Worm (Caenorhabditis elegans): Measurements from ENCODE around the gene aipl-1.
"Not testable (repeated sequence)": the region's sequence is repeated elsewhere in the genome, so short reads cannot be mapped to it uniquely, and the experiment has no call there.

The aipl-1 gene

ce11 chrV:15140247-15140646 lies 3.6 kb upstream of the aipl-1 start, which contains the start of gene K08F9.3:
Gene K08F9.3, plus strand, starts transcription at chrV:15140547.
- TF ChIP-seq ets-7 (tag; optimal IDR thresholded peaks at IDR 0.05) (no peak), tbx-37 (GFP tag; conservative IDR thresholded peaks at IDR 0.05) (no peak), scrt-1 (GFP tag; IDR thresholded peaks at IDR 0.05) (no peak), F13C5.2 (tag; optimal IDR thresholded peaks at IDR 0.05) (no peak), hnd-1 (tag; optimal IDR thresholded peaks at IDR 0.05) (no peak), ceh-36 (tag; optimal IDR thresholded peaks at IDR 0.05) (no peak), B0310.2 (tag; optimal IDR thresholded peaks at IDR 0.05) (no peak), pes-1 (GFP tag; IDR thresholded peaks at IDR 0.05) (no peak)

ce11 chrV:15139811-15140210 lies 3.2 kb upstream of the aipl-1 start:
- TF ChIP-seq B0310.2 (tag; optimal IDR thresholded peaks at IDR 0.05) (no peak), hnd-1 (tag; optimal IDR thresholded peaks at IDR 0.05) (no peak), ets-7 (tag; optimal IDR thresholded peaks at IDR 0.05) (no peak), hmg-4 (GFP tag; optimal IDR thresholded peaks at IDR 0.05) (no peak), pes-1 (GFP tag; IDR thresholded peaks at IDR 0.05) (no peak), scrt-1 (GFP tag; IDR thresholded peaks at IDR 0.05) (no peak), ceh-13 (GFP tag; optimal IDR thresholded peaks at IDR 0.05) (no peak), flt-1 (GFP tag; IDR thresholded peaks at IDR 0.05) (no peak), tbx-37 (GFP tag; conservative IDR thresholded peaks at IDR 0.05) (no peak), ceh-36 (tag; optimal IDR thresholded peaks at IDR 0.05) (no peak), F13C5.2 (tag; optimal IDR thresholded peaks at IDR 0.05) (no peak), aly-1 (tag; optimal IDR thresholded peaks at IDR 0.05) (no peak), hmbx-1 (tag; optimal IDR thresholded peaks at IDR 0.05) (no peak), ama-1 (optimal IDR thresholded peaks at IDR 0.05) (no peak), sea-1 (GFP tag; conservative IDR thresholded peaks at IDR 0.05) (no peak), tra-4 (tag; optimal IDR thresholded peaks at IDR 0.05) (no peak), tbx-11 (GFP tag; IDR thresholded peaks at IDR 0.05) (no peak)

ce11 chrV:15133812-15134211 lies 2.8 kb downstream of the aipl-1 start:
- TF ChIP-seq tbx-37 (GFP tag; conservative IDR thresholded peaks at IDR 0.05) = no peak
- no peak for TF ChIP-seq hmg-4 (GFP tag; optimal IDR thresholded peaks at IDR 0.05)
- no peak for TF ChIP-seq aly-1 (tag; optimal IDR thresholded peaks at IDR 0.05)
- no peak for TF ChIP-seq ceh-36 (tag; optimal IDR thresholded peaks at IDR 0.05)
- TF ChIP-seq hnd-1 (tag; optimal IDR thresholded peaks at IDR 0.05) = no peak
- TF ChIP-seq tra-4 (tag; optimal IDR thresholded peaks at IDR 0.05) = no peak
- TF ChIP-seq ets-7 (tag; optimal IDR thresholded peaks at IDR 0.05) = no peak
- TF ChIP-seq hmbx-1 (tag; optimal IDR thresholded peaks at IDR 0.05) = no peak
- no peak for TF ChIP-seq F13C5.2 (tag; optimal IDR thresholded peaks at IDR 0.05)
- TF ChIP-seq ceh-13 (GFP tag; optimal IDR thresholded peaks at IDR 0.05) = no peak

ce11 chrV:15132423-15132822 lies 4.2 kb downstream of the aipl-1 start, which contains the start of gene str-171:
Gene str-171, minus strand, starts transcription at chrV:15132523.
- TF ChIP-seq hmg-4 (GFP tag; optimal IDR thresholded peaks at IDR 0.05) = no peak
- no peak for TF ChIP-seq F13C5.2 (tag; optimal IDR thresholded peaks at IDR 0.05)
- no peak for TF ChIP-seq ama-1 (optimal IDR thresholded peaks at IDR 0.05)
- TF ChIP-seq B0310.2 (tag; optimal IDR thresholded peaks at IDR 0.05) = no peak
- no peak for TF ChIP-seq pes-1 (GFP tag; IDR thresholded peaks at IDR 0.05)
- no peak for TF ChIP-seq sea-1 (GFP tag; conservative IDR thresholded peaks at IDR 0.05)
- TF ChIP-seq flt-1 (GFP tag; IDR thresholded peaks at IDR 0.05) = no peak
- TF ChIP-seq ets-7 (tag; optimal IDR thresholded peaks at IDR 0.05) = no peak
- no peak for TF ChIP-seq ceh-13 (GFP tag; optimal IDR thresholded peaks at IDR 0.05)
- TF ChIP-seq tra-4 (tag; optimal IDR thresholded peaks at IDR 0.05) = no peak
- no peak for TF ChIP-seq hnd-1 (tag; optimal IDR thresholded peaks at IDR 0.05)
- no peak for TF ChIP-seq tbx-11 (GFP tag; IDR thresholded peaks at IDR 0.05)

- no peak for TF ChIP-seq scrt-1 (GFP tag; IDR thresholded peaks at IDR 0.05)
- TF ChIP-seq ama-1 (optimal IDR thresholded peaks at IDR 0.05) = no peak
- TF ChIP-seq aly-1 (tag; optimal IDR thresholded peaks at IDR 0.05) = no peak
- TF ChIP-seq tra-4 (tag; optimal IDR thresholded peaks at IDR 0.05) = no peak
- no peak for TF ChIP-seq ceh-36 (tag; optimal IDR thresholded peaks at IDR 0.05)
- no peak for TF ChIP-seq tbx-37 (GFP tag; conservative IDR thresholded peaks at IDR 0.05)
- no peak for TF ChIP-seq sea-1 (GFP tag; conservative IDR thresholded peaks at IDR 0.05)
- TF ChIP-seq ets-7 (tag; optimal IDR thresholded peaks at IDR 0.05) = no peak
- TF ChIP-seq ceh-13 (GFP tag; optimal IDR thresholded peaks at IDR 0.05) = no peak
- no peak for TF ChIP-seq hmg-4 (GFP tag; optimal IDR thresholded peaks at IDR 0.05)
- no peak for TF ChIP-seq pes-1 (GFP tag; IDR thresholded peaks at IDR 0.05)
- no peak for TF ChIP-seq F13C5.2 (tag; optimal IDR thresholded peaks at IDR 0.05)
- TF ChIP-seq tbx-11 (GFP tag; IDR thresholded peaks at IDR 0.05) = no peak
- TF ChIP-seq hnd-1 (tag; optimal IDR thresholded peaks at IDR 0.05) = no peak
- TF ChIP-seq hmbx-1 (tag; optimal IDR thresholded peaks at IDR 0.05) = no peak
- no peak for TF ChIP-seq B0310.2 (tag; optimal IDR thresholded peaks at IDR 0.05)
- TF ChIP-seq flt-1 (GFP tag; IDR thresholded peaks at IDR 0.05) = no peak
Observed at ce11 chrV:15127955-15128354, 8.6 kb downstream of the aipl-1 start, which contains the start of gene srr-7. Gene srr-7, plus strand, starts transcription at chrV:15128255.

ce11 chrV:15127413-15127812 lies 9.2 kb downstream of the aipl-1 start, which contains the start of gene srj-27:
Gene srj-27, minus strand, starts transcription at chrV:15127513.
- TF ChIP-seq tbx-11 (GFP tag; IDR thresholded peaks at IDR 0.05) (no peak), flt-1 (GFP tag; IDR thresholded peaks at IDR 0.05) (no peak), ama-1 (optimal IDR thresholded peaks at IDR 0.05) (no peak), pes-1 (GFP tag; IDR thresholded peaks at IDR 0.05) (no peak), tbx-37 (GFP tag; conservative IDR thresholded peaks at IDR 0.05) (no peak), ceh-36 (tag; optimal IDR thresholded peaks at IDR 0.05) (no peak), ceh-13 (GFP tag; optimal IDR thresholded peaks at IDR 0.05) (no peak), F13C5.2 (tag; optimal IDR thresholded peaks at IDR 0.05) (no peak), ets-7 (tag; optimal IDR thresholded peaks at IDR 0.05) (no peak), sea-1 (GFP tag; conservative IDR thresholded peaks at IDR 0.05) (no peak), hnd-1 (tag; optimal IDR thresholded peaks at IDR 0.05) (no peak), aly-1 (tag; optimal IDR thresholded peaks at IDR 0.05) (no peak), hmbx-1 (tag; optimal IDR thresholded peaks at IDR 0.05) (no peak)

ce11 chrV:15125162-15125561 lies 11.4 kb downstream of the aipl-1 start, which contains the start of gene ugt-30:
Gene ugt-30, minus strand, starts transcription at chrV:15125262.
- TF ChIP-seq scrt-1 (GFP tag; IDR thresholded peaks at IDR 0.05); B0310.2 (tag; optimal IDR thresholded peaks at IDR 0.05); sea-1 (GFP tag; conservative IDR thresholded peaks at IDR 0.05): not testable (repeated sequence)

All from whole organism, early embryonic.